Fruit fly (Drosophila melanogaster): ENCODE measurements around the gene CG9519.

CG9519 gene

DNA sequence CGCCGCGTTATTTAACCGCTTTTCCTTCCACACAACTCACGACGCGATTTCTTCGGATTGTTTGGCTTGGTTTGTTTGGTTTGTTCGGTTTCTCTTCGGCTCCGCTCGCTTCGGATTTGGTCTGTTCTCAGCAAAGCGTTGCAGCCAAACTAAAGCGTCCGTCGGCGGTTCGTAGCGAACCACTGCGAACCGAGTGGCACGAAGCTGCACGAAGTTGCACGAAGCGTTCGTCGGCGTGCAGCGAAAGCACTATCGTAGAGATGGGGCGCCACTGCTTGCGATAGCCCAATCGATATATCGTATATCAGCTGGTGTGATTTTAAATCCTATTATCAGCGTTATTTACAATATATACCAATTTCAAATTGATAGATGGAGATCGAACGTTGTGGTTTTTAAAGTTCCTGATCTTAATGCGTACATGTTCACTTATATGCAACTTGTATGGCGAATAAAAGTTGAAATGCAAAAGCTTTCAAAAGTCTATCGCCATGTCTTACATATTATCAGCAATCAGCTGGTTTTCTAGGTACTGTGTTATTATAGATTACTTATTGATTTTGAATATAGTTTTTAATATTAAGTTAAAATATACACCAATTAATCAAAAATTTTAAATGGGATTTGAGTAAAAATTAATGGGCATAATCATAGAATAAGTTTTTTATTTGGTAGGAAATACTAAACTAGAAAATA is 30.1 kb downstream of the CG9519 start, which contains the start of gene rut (continued):
- TF ChIP-seq CG9876 (GFP tag; optimal IDR thresholded peaks at IDR 0.05) (no peak), CG34224 (GFP tag; IDR thresholded peaks at IDR 0.05; ENCODE audit: partially characterized antibody) (peak; percentile 89), amos (GFP tag; IDR thresholded peaks at IDR 0.05; ENCODE audit: partially characterized antibody) (peak; percentile 96), CG9609 (GFP tag; optimal IDR thresholded peaks at IDR 0.05) (no peak), CG11723 (GFP tag; optimal IDR thresholded peaks at IDR 0.05) (no peak), da (GFP tag; optimal IDR thresholded peaks at IDR 0.05) (no peak), CG8478 (optimal IDR thresholded peaks at IDR 0.05) (no peak), CG2199 (GFP tag; IDR thresholded peaks at IDR 0.05) (no peak), gt (GFP tag; IDR thresholded peaks at IDR 0.05) (no peak), caup (GFP tag; optimal IDR thresholded peaks at IDR 0.05; ENCODE audit: severe bottlenecking) (peak; percentile 5), CG10654 (GFP tag; optimal IDR thresholded peaks at IDR 0.05) (no peak), MESR4 (GFP tag; optimal IDR thresholded peaks at IDR 0.05) (peak; percentile 4), CG32532 (GFP tag; IDR thresholded peaks at IDR 0.05) (peak; percentile 61), Mrtf (GFP tag; IDR thresholded peaks at IDR 0.05) (no peak), CG2202 (tag; optimal IDR thresholded peaks at IDR 0.05) (no peak), lbe (GFP tag; optimal IDR thresholded peaks at IDR 0.05) (no peak), CG11247 (GFP tag; IDR thresholded peaks at IDR 0.05) (no peak; the same call in 1 of the 2 replicates), tx (GFP tag; optimal IDR thresholded peaks at IDR 0.05) (no peak), Rfx (GFP tag; IDR thresholded peaks at IDR 0.05) (peak; percentile 69), rib (GFP tag; IDR thresholded peaks at IDR 0.05) (no peak), luna (GFP tag; optimal IDR thresholded peaks at IDR 0.05) (no peak), Ets97D (GFP tag; optimal IDR thresholded peaks at IDR 0.05) (peak; percentile 35), H2.0 (GFP tag; IDR thresholded peaks at IDR 0.05) (no peak), ase (GFP tag; IDR thresholded peaks at IDR 0.05) (no peak), CG11456 (GFP tag; IDR thresholded peaks at IDR 0.05) (no peak; the same call in 2 of the 3 replicates), tin (GFP tag; optimal IDR thresholded peaks at IDR 0.05) (no peak), CG10979 (tag; optimal IDR thresholded peaks at IDR 0.05) (no peak), B-H2 (GFP tag; optimal IDR thresholded peaks at IDR 0.05) (peak; percentile 33), sd (tag; optimal IDR thresholded peaks at IDR 0.05) (no peak), p53 (GFP tag; optimal IDR thresholded peaks at IDR 0.05) (no peak), CG18011 (GFP tag; optimal IDR thresholded peaks at IDR 0.05) (no peak), CG17802 (tag; optimal IDR thresholded peaks at IDR 0.05) (no peak), E2f1 (GFP tag; IDR thresholded peaks at IDR 0.05) (no peak), otp (GFP tag; IDR thresholded peaks at IDR 0.05) (no peak), CG6765 (GFP tag; optimal IDR thresholded peaks at IDR 0.05) (no peak), Bdp1 (GFP tag; optimal IDR thresholded peaks at IDR 0.05) (no peak), mirr (GFP tag; optimal IDR thresholded peaks at IDR 0.05) (no peak), CG33557 (GFP tag; optimal IDR thresholded peaks at IDR 0.05) (no peak), YL-1 (GFP tag; optimal IDR thresholded peaks at IDR 0.05) (peak; percentile 4), fru (optimal IDR thresholded peaks at IDR 0.05) (no peak), jing (GFP tag; optimal IDR thresholded peaks at IDR 0.05) (peak; percentile 24), CG9215 (GFP tag; IDR thresholded peaks at IDR 0.05) (no peak), GATAe (GFP tag; conservative IDR thresholded peaks at IDR 0.05) (no peak), CG6813 (GFP tag; optimal IDR thresholded peaks at IDR 0.05) (no peak), Ravus (GFP tag; IDR thresholded peaks at IDR 0.05) (no peak), crol (GFP tag; IDR thresholded peaks at IDR 0.05) (no peak), CG10321 (GFP tag; IDR thresholded peaks at IDR 0.05) (no peak), kay (GFP tag; optimal IDR thresholded peaks at IDR 0.05) (no peak), slou (GFP tag; optimal IDR thresholded peaks at IDR 0.05) (no peak), croc (GFP tag; conservative IDR thresholded peaks at IDR 0.05) (no peak), yki (optimal IDR thresholded peaks at IDR 0.05) (no peak), CG8089 (GFP tag; optimal IDR thresholded peaks at IDR 0.05) (no peak)

All from whole organism, embryonic.